Fruit fly (Drosophila melanogaster) whole organism, embryonic: Measurements from ENCODE around the gene Gbeta76C.
A peak's percentile ranks its signal among the peaks of the same experiment; 100 is the strongest.

Source experiments
- Adf1 ChIP-seq: fragments of 200-800 bp; sonication (Bioruptor generic); IDR thresholded peaks from 2 replicates; pipeline ENCODE4 v1.3.6; 2022; ENCODE audit warnings: missing biosample characterization, missing genetic modification characterization
- Bdp1 ChIP-seq: fragments of 200-800 bp; sonication (Bioruptor generic); optimal IDR thresholded peaks from 3 replicates; lab custom pipeline; 2016; ENCODE audit warnings: missing biosample characterization, missing genetic modification characterization
- Bgb ChIP-seq: fragments of 200-800 bp; sonication (Bioruptor generic); IDR thresholded peaks from 2 replicates; pipeline ENCODE4 v1.3.6; 2022; ENCODE audit warnings: missing biosample characterization, missing genetic modification characterization; ENCODE audit not compliant: partially characterized antibody
- Blimp-1 ChIP-seq: fragments of 200-800 bp; sonication (Bioruptor generic); optimal IDR thresholded peaks from 3 replicates; lab custom pipeline; 2018; ENCODE audit warnings: missing biosample characterization, missing genetic modification characterization, mild to moderate bottlenecking, moderate library complexity, missing genetic modification reagents
- Bteb2 ChIP-seq: fragments of 200-800 bp; sonication (Bioruptor generic); optimal IDR thresholded peaks from 2 replicates; lab custom pipeline; 2016; ENCODE audit warnings: missing biosample characterization, missing genetic modification characterization
- CG11723 ChIP-seq: fragments of 200-800 bp; sonication (Bioruptor generic); optimal IDR thresholded peaks from 2 replicates; lab custom pipeline; 2017; ENCODE audit warnings: missing biosample characterization, mild to moderate bottlenecking, missing genetic modification characterization
- CG12071 ChIP-seq: fragments of 200-800 bp; sonication (Bioruptor generic); optimal IDR thresholded peaks from 3 replicates; lab custom pipeline; 2018; ENCODE audit warnings: missing biosample characterization, mild to moderate bottlenecking, missing genetic modification characterization
- CG1233 ChIP-seq: fragments of 200-800 bp; sonication (Bioruptor generic); optimal IDR thresholded peaks from 4 replicates; lab custom pipeline; 2018; ENCODE audit warnings: missing biosample characterization, mild to moderate bottlenecking, missing genetic modification characterization
- CG12659 ChIP-seq: fragments of 200-800 bp; sonication (Bioruptor generic); optimal IDR thresholded peaks from 3 replicates; lab custom pipeline; 2017; ENCODE audit warnings: mild to moderate bottlenecking, missing biosample characterization, missing genetic modification reagents, missing genetic modification characterization
- CG12769 ChIP-seq: fragments of 200-800 bp; sonication (Bioruptor generic); optimal IDR thresholded peaks from 2 replicates; lab custom pipeline; 2019; ENCODE audit warnings: missing biosample characterization, mild to moderate bottlenecking, missing genetic modification characterization, moderate library complexity
- CG13424 ChIP-seq: fragments of 200-800 bp; sonication (Bioruptor generic); optimal IDR thresholded peaks from 2 replicates; lab custom pipeline; 2019; ENCODE audit warnings: missing biosample characterization, mild to moderate bottlenecking, missing genetic modification characterization, moderate library complexity
- CG13894 ChIP-seq: fragments of 200-800 bp; sonication (Bioruptor generic); optimal IDR thresholded peaks from 3 replicates; lab custom pipeline; 2018; ENCODE audit warnings: missing biosample characterization, mild to moderate bottlenecking, missing genetic modification characterization, moderate library complexity
- CG15479 ChIP-seq: fragments of 200-800 bp; sonication (Bioruptor generic); optimal IDR thresholded peaks from 3 replicates; lab custom pipeline; 2019; ENCODE audit warnings: missing biosample characterization, mild to moderate bottlenecking, missing genetic modification characterization, moderate library complexity
- CG1602 ChIP-seq: fragments of 200-800 bp; sonication (Bioruptor generic); optimal IDR thresholded peaks from 3 replicates; lab custom pipeline; 2016; ENCODE audit warnings: missing biosample characterization, missing genetic modification characterization
- CG1603 ChIP-seq: fragments of 200-800 bp; sonication (Bioruptor generic); optimal IDR thresholded peaks from 2 replicates; lab custom pipeline; 2019; ENCODE audit warnings: missing biosample characterization, mild to moderate bottlenecking, missing genetic modification characterization, moderate library complexity
- CG17361 ChIP-seq: fragments of 200-800 bp; sonication (Bioruptor generic); IDR thresholded peaks from 3 replicates; pipeline ENCODE4 v1.3.6; 2022; ENCODE audit warnings: missing biosample characterization, missing genetic modification characterization
- CG17568 ChIP-seq: fragments of 200-800 bp; sonication (Bioruptor generic); optimal IDR thresholded peaks from 2 replicates; lab custom pipeline; 2018; ENCODE audit warnings: missing biosample characterization, mild to moderate bottlenecking, missing genetic modification characterization, moderate library complexity
- CG2889 ChIP-seq: fragments of 200-800 bp; sonication (Bioruptor generic); IDR thresholded peaks from 3 replicates; pipeline ENCODE4 v1.3.6; 2022; ENCODE audit warnings: missing biosample characterization, missing genetic modification characterization
- CG4424 ChIP-seq: fragments of 200-800 bp; sonication (Bioruptor generic); optimal IDR thresholded peaks from 3 replicates; lab custom pipeline; 2016; ENCODE audit warnings: missing biosample characterization, missing genetic modification characterization
- CG9817 ChIP-seq: fragments of 200-800 bp; sonication (Bioruptor generic); optimal IDR thresholded peaks from 2 replicates; lab custom pipeline; 2018; ENCODE audit warnings: missing biosample characterization, mild to moderate bottlenecking, missing genetic modification characterization, moderate library complexity
- CoRest ChIP-seq: fragments of 200-800 bp; sonication (Bioruptor generic); optimal IDR thresholded peaks from 3 replicates; lab custom pipeline; 2018; ENCODE audit warnings: missing biosample characterization, mild to moderate bottlenecking, missing genetic modification characterization, moderate library complexity
- Drgx ChIP-seq: fragments of 200-800 bp; sonication (Bioruptor generic); IDR thresholded peaks from 2 replicates; pipeline ENCODE4 v1.3.6; 2022; ENCODE audit warnings: missing biosample characterization, missing genetic modification characterization
- Gsc ChIP-seq: fragments of 200-800 bp; sonication (Bioruptor generic); IDR thresholded peaks from 2 replicates; pipeline ENCODE4 v1.3.6; 2022; ENCODE audit warnings: missing biosample characterization, missing genetic modification characterization
- HHEX ChIP-seq: fragments of 200-800 bp; sonication (Bioruptor generic); optimal IDR thresholded peaks from 3 replicates; lab custom pipeline; 2017; ENCODE audit warnings: missing biosample characterization, mild to moderate bottlenecking, missing genetic modification characterization, missing genetic modification reagents
- HLH3B ChIP-seq: fragments of 200-800 bp; sonication (Bioruptor generic); IDR thresholded peaks from 2 replicates; pipeline ENCODE4 v1.3.6; 2022; ENCODE audit warnings: missing biosample characterization, missing genetic modification characterization
- Lim3 ChIP-seq: fragments of 200-800 bp; sonication (Bioruptor generic); IDR thresholded peaks from 2 replicates; pipeline ENCODE4 v1.3.6; 2022; ENCODE audit warnings: missing biosample characterization, missing genetic modification characterization
- Med ChIP-seq: fragments of 200-800 bp; sonication (Bioruptor generic); peaks from one replicate; lab custom pipeline; 2016; ENCODE audit warnings: missing biosample characterization, missing genetic modification characterization, mild to moderate bottlenecking, inconsistent platforms, moderate library complexity
- PHDP ChIP-seq: fragments of 200-800 bp; sonication (Bioruptor generic); optimal IDR thresholded peaks from 3 replicates; lab custom pipeline; 2018; ENCODE audit warnings: missing biosample characterization, mild to moderate bottlenecking, missing genetic modification characterization, moderate library complexity
- Pdp1 ChIP-seq, 2 experiments: fragments of 200-800 bp; sonication (Bioruptor generic); optimal IDR thresholded peaks; 3 replicates each; lab custom pipeline; 2016; ENCODE audit warnings: missing biosample characterization in 2 of 2, missing genetic modification characterization in 2 of 2, mild to moderate bottlenecking in 1 of 2, moderate library complexity in 1 of 2
- Trl ChIP-seq, 3 experiments: fragments of >200 bp in 2 of 3; fragments of 200-800 bp in 1 of 3; sonication (Bioruptor generic) in 1 of 3; optimal IDR thresholded peaks; 2 replicates in 1 of 3; 3 replicates in 2 of 3; lab custom pipeline; 2016 to 2017; ENCODE audit warnings: missing biosample characterization in 1 of 3, missing genetic modification characterization in 1 of 3
- ase ChIP-seq: fragments of 200-800 bp; sonication (Bioruptor generic); IDR thresholded peaks from 3 replicates; pipeline ENCODE4 v1.3.6; 2022; ENCODE audit warnings: missing biosample characterization, missing genetic modification characterization
- br ChIP-seq: fragments of >200 bp; optimal IDR thresholded peaks from 2 replicates; lab custom pipeline; 2017
- cad ChIP-seq: fragments of >200 bp; optimal IDR thresholded peaks from 2 replicates; lab custom pipeline; 2017; ENCODE audit warnings: missing biosample characterization, missing genetic modification characterization
- chinmo ChIP-seq: fragments of 200-800 bp; sonication (Bioruptor generic); IDR thresholded peaks from 4 replicates; pipeline ENCODE4 v1.3.6; 2022; ENCODE audit warnings: missing biosample characterization, missing genetic modification characterization; ENCODE audit not compliant: partially characterized antibody
- esg ChIP-seq: fragments of 200-800 bp; sonication (Bioruptor generic); conservative IDR thresholded peaks from 2 replicates; pipeline ENCODE4 v1.3.6; 2022; ENCODE audit warnings: missing biosample characterization, missing genetic modification characterization
- ham ChIP-seq: fragments of 200-800 bp; sonication (Bioruptor generic); IDR thresholded peaks from 2 replicates; pipeline ENCODE4 v1.3.6; 2022; ENCODE audit warnings: missing biosample characterization, missing genetic modification characterization
- hkb ChIP-seq, 2 experiments: fragments of 200-800 bp in 1 of 2; fragments of >200 bp in 1 of 2; sonication (Bioruptor generic) in 1 of 2; IDR thresholded peaks in 1 of 2; optimal IDR thresholded peaks in 1 of 2; 2 replicates each; pipeline versions ENCODE4 v1.3.6 to Lab custom; 2017 to 2022; ENCODE audit warnings: missing biosample characterization in 1 of 2, missing genetic modification characterization in 1 of 2
- hth ChIP-seq: fragments of >200 bp; optimal IDR thresholded peaks from 2 replicates; lab custom pipeline; 2017; ENCODE audit warnings: inconsistent platforms
- jing ChIP-seq: fragments of 200-800 bp; sonication (Bioruptor generic); optimal IDR thresholded peaks from 2 replicates; lab custom pipeline; 2018; ENCODE audit warnings: missing biosample characterization, mild to moderate bottlenecking, missing genetic modification characterization
- ken ChIP-seq: fragments of 200-800 bp; sonication (Bioruptor generic); IDR thresholded peaks from 3 replicates; pipeline ENCODE4 v1.3.6; 2022; ENCODE audit warnings: missing biosample characterization, missing genetic modification characterization
- luna ChIP-seq: fragments of 200-800 bp; sonication (Bioruptor generic); optimal IDR thresholded peaks from 2 replicates; lab custom pipeline; 2016; ENCODE audit warnings: missing biosample characterization, missing genetic modification characterization
- mirr ChIP-seq: fragments of 200-800 bp; sonication (Bioruptor generic); optimal IDR thresholded peaks from 3 replicates; lab custom pipeline; 2018; ENCODE audit warnings: missing biosample characterization, mild to moderate bottlenecking, missing genetic modification characterization
- odd ChIP-seq: fragments of 200-800 bp; sonication (Bioruptor generic); optimal IDR thresholded peaks from 2 replicates; lab custom pipeline; 2017; ENCODE audit warnings: missing biosample characterization, mild to moderate bottlenecking, missing genetic modification characterization
- pfk ChIP-seq: fragments of 200-800 bp; sonication (Bioruptor generic); optimal IDR thresholded peaks from 2 replicates; lab custom pipeline; 2018; ENCODE audit warnings: missing biosample characterization, mild to moderate bottlenecking, missing genetic modification characterization, moderate library complexity
- rib ChIP-seq: fragments of 200-800 bp; sonication (Bioruptor generic); IDR thresholded peaks from 2 replicates; pipeline ENCODE4 v1.3.6; 2022; ENCODE audit warnings: missing biosample characterization, missing genetic modification characterization
- sd ChIP-seq: fragments of 200-800 bp; sonication (Bioruptor generic); optimal IDR thresholded peaks from 3 replicates; lab custom pipeline; 2018; ENCODE audit warnings: missing biosample characterization, mild to moderate bottlenecking, missing genetic modification characterization, moderate library complexity
- twi ChIP-seq: fragments of 200-800 bp; optimal IDR thresholded peaks from 2 replicates; lab custom pipeline; 2019; ENCODE audit warnings: missing biosample characterization, mild to moderate bottlenecking, missing genetic modification characterization, moderate library complexity
- yki ChIP-seq: fragments of >200 bp; optimal IDR thresholded peaks from 3 replicates; lab custom pipeline; 2018
- z ChIP-seq: fragments of 200-800 bp; sonication (Bioruptor generic); IDR thresholded peaks from 3 replicates; pipeline ENCODE4 v1.3.6; 2022; ENCODE audit warnings: missing biosample characterization, missing genetic modification characterization

The Gbeta76C gene

dm6 chr3L:19699651-19700050, 12.2 kb downstream of the Gbeta76C start (continued):
- TF ChIP-seq Drgx (GFP tag; lab: Robert Waterston, UW) (peak; percentile 68), CG1603 (tag; lab: Kevin White, UChicago) (peak; percentile 3), esg (GFP tag; lab: Robert Waterston, UW) (peak; percentile 27; the same call in 1 of the 2 replicates), ken (GFP tag; lab: Robert Waterston, UW) (0 out of 3 replicates have a peak, but pooled peaks have one; percentile 29), Pdp1 (GFP tag; optimal IDR thresholded peaks at IDR 0.05; lab: Kevin White, UChicago) (peak in 1 of 2 experiments; percentile 2), HLH3B (GFP tag; lab: Robert Waterston, UW) (0 out of 2 replicates have a peak, but pooled peaks have one; percentile 16)
- TF ChIP-seq, all 482 proteins: peak for 40

dm6 chr3L:19700463-19700862, 13.0 kb downstream of the Gbeta76C start:
- peak; percentile 81 for TF ChIP-seq chinmo (GFP tag; lab: Robert Waterston, UW)
- TF ChIP-seq ase (GFP tag; lab: Robert Waterston, UW): no peak
- TF ChIP-seq CG11723 (GFP tag; lab: Kevin White, UChicago): no peak
- TF ChIP-seq CG9817 (tag; lab: Kevin White, UChicago): no peak
- TF ChIP-seq Bgb (GFP tag; lab: Robert Waterston, UW): no peak
- TF ChIP-seq br (lab: Kevin White, UChicago): no peak
- no peak for TF ChIP-seq z (GFP tag; lab: Robert Waterston, UW)
- TF ChIP-seq Trl (optimal IDR thresholded peaks at IDR 0.05; lab: Kevin White, UChicago): no peak
- no peak for TF ChIP-seq Trl (GFP tag; optimal IDR thresholded peaks at IDR 0.05; lab: Kevin White, UChicago)
- no peak for TF ChIP-seq Gsc
- TF ChIP-seq Adf1 (GFP tag; lab: Robert Waterston, UW): no peak
- no peak for TF ChIP-seq yki
- no peak for TF ChIP-seq ham (GFP tag; lab: Robert Waterston, UW)
- TF ChIP-seq cad (GFP tag; lab: Kevin White, UChicago): no peak
- no peak for TF ChIP-seq Lim3
- TF ChIP-seq CG4424: no peak
- TF ChIP-seq CG1233 (GFP tag; lab: Kevin White, UChicago): no peak
- TF ChIP-seq HHEX (GFP tag; lab: Kevin White, UChicago): no peak
- no peak for TF ChIP-seq pfk (GFP tag; lab: Kevin White, UChicago)
- no peak for TF ChIP-seq CG1602 (GFP tag; lab: Kevin White, UChicago)
- TF ChIP-seq luna (GFP tag; lab: Kevin White, UChicago): no peak
- no peak for TF ChIP-seq PHDP (tag; lab: Kevin White, UChicago)
- no peak for TF ChIP-seq CG12659
- no peak for TF ChIP-seq Bteb2 (GFP tag; lab: Kevin White, UChicago)
- no peak for TF ChIP-seq CG12071
- TF ChIP-seq Bdp1 (GFP tag; lab: Kevin White, UChicago): no peak
- TF ChIP-seq jing (GFP tag; lab: Kevin White, UChicago): no peak
- no peak for TF ChIP-seq odd
- TF ChIP-seq CG2889 (GFP tag; lab: Robert Waterston, UW): no peak
- no peak for TF ChIP-seq CG15479 (GFP tag; lab: Kevin White, UChicago)
- TF ChIP-seq CG13424 (tag; lab: Kevin White, UChicago): no peak
- TF ChIP-seq rib: 0 out of 2 replicates have a peak, but pooled peaks have one; percentile 49
- TF ChIP-seq CG13894: peak; percentile 95
- no peak for TF ChIP-seq CG17568 (GFP tag; lab: Kevin White, UChicago)
- no peak for TF ChIP-seq CG17361 (GFP tag; lab: Robert Waterston, UW)
- TF ChIP-seq CG12769 (tag; lab: Kevin White, UChicago): peak; percentile 63
- TF ChIP-seq sd (tag; lab: Kevin White, UChicago): peak; percentile 60
- no peak for TF ChIP-seq hth (lab: Kevin White, UChicago)
- no peak for TF ChIP-seq mirr
- peak; percentile 82 for TF ChIP-seq Blimp-1 (GFP tag; lab: Kevin White, UChicago)
- TF ChIP-seq hkb (optimal IDR thresholded peaks at IDR 0.05; lab: Kevin White, UChicago): no peak
- no peak for TF ChIP-seq hkb (GFP tag; IDR thresholded peaks at IDR 0.05; lab: Robert Waterston, UW)
- TF ChIP-seq twi: no peak
- no peak for TF ChIP-seq CoRest (tag; lab: Kevin White, UChicago)
- TF ChIP-seq Med (GFP tag; lab: Kevin White, UChicago): peak; percentile 15
